Worm (Caenorhabditis elegans): ENCODE results near the gene F21D5.4.

DNA sequence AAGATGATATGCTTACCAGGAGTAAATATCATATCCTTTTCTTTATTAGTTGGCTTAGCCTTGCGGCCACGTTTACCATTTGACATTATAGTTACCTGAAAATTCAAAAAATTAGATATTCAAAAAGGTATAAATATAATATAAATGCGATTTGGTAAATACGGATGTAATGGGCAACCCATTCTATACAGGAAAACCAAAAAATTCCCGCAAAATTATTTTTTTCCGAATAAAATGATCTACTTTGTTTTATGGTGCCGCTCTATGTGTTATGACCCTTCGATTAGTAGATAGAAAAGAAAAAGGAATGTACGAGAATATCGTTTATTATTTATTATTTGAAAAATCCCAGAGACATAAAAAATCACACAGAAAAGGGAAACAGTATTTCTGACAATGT is 16.8 kb downstream of the F21D5.4 start, which contains the start of gene elli-1:
- TF ChIP-seq ztf-29 (GFP tag; IDR thresholded peaks at IDR 0.05) (no peak), tab-1 (GFP tag; IDR thresholded peaks at IDR 0.05) (no peak)

Data from whole organism, midembryonic.